Worm (Caenorhabditis elegans) whole organism, L4/young adult: Measurements from ENCODE around the gene fat-7.

ENCODE experiments used
- dao-5 ChIP-seq: sonication (generic microtip); optimal IDR thresholded peaks from 2 replicates; lab custom pipeline; 2016; ENCODE audit warnings: missing genotype, missing genetic modification characterization, moderate library complexity, missing compliant biosample characterization
- him-1 ChIP-seq: sonication (generic microtip); optimal IDR thresholded peaks from 2 replicates; lab custom pipeline; 2016; ENCODE audit warnings: missing genotype, missing genetic modification reagents, missing genetic modification characterization, missing compliant biosample characterization

ce11 chrV:7130974-7131373, 22.0 kb downstream of the fat-7 start, which contains the start of gene srx-36:
- TF ChIP-seq dao-5 (tag; lab: Kevin White, UChicago), result no peak
- no peak for TF ChIP-seq him-1 (tag; lab: Kevin White, UChicago)
